Worm (Caenorhabditis elegans): ENCODE measurements around the gene otub-4.

otub-4 gene

ce11 chrIV:3352019-3352418 is 25.9 kb downstream of the otub-4 start:
- TF ChIP-seq ceh-36 (tag; optimal IDR thresholded peaks at IDR 0.05) (no peak), ama-1 (optimal IDR thresholded peaks at IDR 0.05) (no peak), pes-1 (GFP tag; IDR thresholded peaks at IDR 0.05) (no peak), tbx-37 (GFP tag; conservative IDR thresholded peaks at IDR 0.05) (no peak), ceh-13 (GFP tag; optimal IDR thresholded peaks at IDR 0.05) (no peak), F13C5.2 (tag; optimal IDR thresholded peaks at IDR 0.05) (no peak), hmbx-1 (tag; optimal IDR thresholded peaks at IDR 0.05) (no peak), ets-7 (tag; optimal IDR thresholded peaks at IDR 0.05) (no peak), tra-4 (tag; optimal IDR thresholded peaks at IDR 0.05) (no peak)

ce11 chrIV:3349977-3350580 is 27.9 kb downstream of the otub-4 start, which contains the start of gene elks-1:
TSS of gene elks-1 (minus strand) at chrIV:3350027.
- no peak for TF ChIP-seq hmbx-1 (tag; optimal IDR thresholded peaks at IDR 0.05)
- TF ChIP-seq hnd-1 (tag; optimal IDR thresholded peaks at IDR 0.05) = no peak
- peak; percentile 70 for TF ChIP-seq ets-7 (tag; optimal IDR thresholded peaks at IDR 0.05)
- TF ChIP-seq F13C5.2 (tag; optimal IDR thresholded peaks at IDR 0.05) = peak; percentile 4
- peak; percentile 34; the same call in 1 of the 2 replicates for TF ChIP-seq flt-1 (GFP tag; IDR thresholded peaks at IDR 0.05)
- TF ChIP-seq ceh-13 (GFP tag; optimal IDR thresholded peaks at IDR 0.05) = no peak
- TF ChIP-seq scrt-1 (GFP tag; IDR thresholded peaks at IDR 0.05) = no peak

ce11 chrIV:3348334-3348733 is 29.6 kb downstream of the otub-4 start:
- TF ChIP-seq ceh-13 (GFP tag; optimal IDR thresholded peaks at IDR 0.05) (no peak), tbx-37 (GFP tag; conservative IDR thresholded peaks at IDR 0.05) (no peak), tbx-11 (GFP tag; IDR thresholded peaks at IDR 0.05) (no peak), hnd-1 (tag; optimal IDR thresholded peaks at IDR 0.05) (no peak), hmbx-1 (tag; optimal IDR thresholded peaks at IDR 0.05) (no peak), F13C5.2 (tag; optimal IDR thresholded peaks at IDR 0.05) (no peak), scrt-1 (GFP tag; IDR thresholded peaks at IDR 0.05) (no peak), B0310.2 (tag; optimal IDR thresholded peaks at IDR 0.05) (no peak)

- no peak for TF ChIP-seq tbx-11 (GFP tag; IDR thresholded peaks at IDR 0.05)
- TF ChIP-seq ceh-13 (GFP tag; optimal IDR thresholded peaks at IDR 0.05) = no peak
- no peak for TF ChIP-seq ceh-36 (tag; optimal IDR thresholded peaks at IDR 0.05)
- TF ChIP-seq tra-4 (tag; optimal IDR thresholded peaks at IDR 0.05) = no peak
- no peak for TF ChIP-seq hmg-4 (GFP tag; optimal IDR thresholded peaks at IDR 0.05)
- TF ChIP-seq hnd-1 (tag; optimal IDR thresholded peaks at IDR 0.05) = no peak
- TF ChIP-seq ama-1 (optimal IDR thresholded peaks at IDR 0.05) = no peak
- no peak for TF ChIP-seq scrt-1 (GFP tag; IDR thresholded peaks at IDR 0.05)
Observed at ce11 chrIV:3345484-3345883, 32.4 kb downstream of the otub-4 start.

ce11 chrIV:3341170-3341569 is 36.8 kb downstream of the otub-4 start, which contains the start of gene F42A6.2:
TSS of gene F42A6.2 (plus strand) at chrIV:3341470.
- no peak for TF ChIP-seq B0310.2 (tag; optimal IDR thresholded peaks at IDR 0.05)
- TF ChIP-seq tra-4 (tag; optimal IDR thresholded peaks at IDR 0.05) = no peak
- TF ChIP-seq tbx-11 (GFP tag; IDR thresholded peaks at IDR 0.05) = no peak

ce11 chrIV:3338676-3339075 is 39.3 kb downstream of the otub-4 start, which contains the start of gene hrpa-1:
TSS of gene hrpa-1 (minus strand) at chrIV:3338867.
- TF ChIP-seq F13C5.2 (tag; optimal IDR thresholded peaks at IDR 0.05) = peak; percentile 35
- no peak for TF ChIP-seq flt-1 (GFP tag; IDR thresholded peaks at IDR 0.05)
- no peak for TF ChIP-seq sea-1 (GFP tag; conservative IDR thresholded peaks at IDR 0.05)
- no peak for TF ChIP-seq ama-1 (optimal IDR thresholded peaks at IDR 0.05)
- no peak for TF ChIP-seq tra-4 (tag; optimal IDR thresholded peaks at IDR 0.05)
- TF ChIP-seq hmg-4 (GFP tag; optimal IDR thresholded peaks at IDR 0.05) = no peak
- no peak for TF ChIP-seq tbx-37 (GFP tag; conservative IDR thresholded peaks at IDR 0.05)
- no peak for TF ChIP-seq hnd-1 (tag; optimal IDR thresholded peaks at IDR 0.05)

ce11 chrIV:3338176-3338575 is 39.8 kb downstream of the otub-4 start:
- TF ChIP-seq pes-1 (GFP tag; IDR thresholded peaks at IDR 0.05) (no peak), flt-1 (GFP tag; IDR thresholded peaks at IDR 0.05) (no peak), hmg-4 (GFP tag; optimal IDR thresholded peaks at IDR 0.05) (no peak), hmbx-1 (tag; optimal IDR thresholded peaks at IDR 0.05) (no peak), tra-4 (tag; optimal IDR thresholded peaks at IDR 0.05) (no peak), tbx-37 (GFP tag; conservative IDR thresholded peaks at IDR 0.05) (no peak), ama-1 (optimal IDR thresholded peaks at IDR 0.05) (no peak), ets-7 (tag; optimal IDR thresholded peaks at IDR 0.05) (no peak)

- TF ChIP-seq hmbx-1 (tag; optimal IDR thresholded peaks at IDR 0.05) (no peak), B0310.2 (tag; optimal IDR thresholded peaks at IDR 0.05) (no peak), sea-1 (GFP tag; conservative IDR thresholded peaks at IDR 0.05) (peak; percentile 31; the same call in 1 of the 2 replicates), scrt-1 (GFP tag; IDR thresholded peaks at IDR 0.05) (0 out of 2 replicates have a peak, but pooled peaks have one; percentile 55), ceh-36 (tag; optimal IDR thresholded peaks at IDR 0.05) (no peak), hmg-4 (GFP tag; optimal IDR thresholded peaks at IDR 0.05) (peak; percentile 76), tbx-37 (GFP tag; conservative IDR thresholded peaks at IDR 0.05) (no peak), pes-1 (GFP tag; IDR thresholded peaks at IDR 0.05) (peak; percentile 25; the same call in 1 of the 2 replicates), hnd-1 (tag; optimal IDR thresholded peaks at IDR 0.05) (no peak), F13C5.2 (tag; optimal IDR thresholded peaks at IDR 0.05) (no peak), ama-1 (optimal IDR thresholded peaks at IDR 0.05) (no peak), aly-1 (tag; optimal IDR thresholded peaks at IDR 0.05) (no peak), ceh-13 (GFP tag; optimal IDR thresholded peaks at IDR 0.05) (no peak), tbx-11 (GFP tag; IDR thresholded peaks at IDR 0.05) (0 out of 2 replicates have a peak, but pooled peaks have one; percentile 55), tra-4 (tag; optimal IDR thresholded peaks at IDR 0.05) (no peak), flt-1 (GFP tag; IDR thresholded peaks at IDR 0.05) (no peak), ets-7 (tag; optimal IDR thresholded peaks at IDR 0.05) (no peak)
Observed at ce11 chrIV:3337275-3337674, 40.7 kb downstream of the otub-4 start.

All from whole organism, early embryonic.